Worm (Caenorhabditis elegans) whole organism, midembryonic: Measurements from ENCODE around the gene lurp-4.

Source experiments
- flt-1 ChIP-seq: fragments of 200-800 bp; sonication (Bioruptor generic); IDR thresholded peaks from 2 replicates; pipeline ENCODE4 v1.3.6; 2022; ENCODE audit warnings: missing genetic modification characterization, missing compliant biosample characterization
- klf-2 ChIP-seq: fragments of 200-800 bp; sonication (Bioruptor generic); conservative IDR thresholded peaks from 2 replicates; pipeline ENCODE4 v1.3.6; 2022; ENCODE audit warnings: missing genetic modification reagents, missing genetic modification characterization, missing compliant biosample characterization
- ref-1 ChIP-seq: fragments of 200-800 bp; sonication (Bioruptor generic); conservative IDR thresholded peaks from 2 replicates; pipeline ENCODE4 v1.3.6; 2022; ENCODE audit warnings: missing genetic modification reagents, missing genetic modification characterization, missing compliant biosample characterization
- tab-1 ChIP-seq: fragments of 200-800 bp; sonication (Bioruptor generic); IDR thresholded peaks from 2 replicates; pipeline ENCODE4 v1.3.6; 2022; ENCODE audit warnings: missing genetic modification characterization, missing compliant biosample characterization
- ztf-23 ChIP-seq: fragments of 200-800 bp; sonication (Bioruptor generic); IDR thresholded peaks from 2 replicates; pipeline ENCODE4 v1.3.6; 2022; ENCODE audit warnings: missing genetic modification reagents, missing genetic modification characterization, missing compliant biosample characterization
- ztf-29 ChIP-seq: fragments of 200-800 bp; sonication (Bioruptor generic); IDR thresholded peaks from 2 replicates; pipeline ENCODE4 v1.3.6; 2022; ENCODE audit warnings: missing genetic modification reagents, missing genetic modification characterization, missing compliant biosample characterization

DNA sequence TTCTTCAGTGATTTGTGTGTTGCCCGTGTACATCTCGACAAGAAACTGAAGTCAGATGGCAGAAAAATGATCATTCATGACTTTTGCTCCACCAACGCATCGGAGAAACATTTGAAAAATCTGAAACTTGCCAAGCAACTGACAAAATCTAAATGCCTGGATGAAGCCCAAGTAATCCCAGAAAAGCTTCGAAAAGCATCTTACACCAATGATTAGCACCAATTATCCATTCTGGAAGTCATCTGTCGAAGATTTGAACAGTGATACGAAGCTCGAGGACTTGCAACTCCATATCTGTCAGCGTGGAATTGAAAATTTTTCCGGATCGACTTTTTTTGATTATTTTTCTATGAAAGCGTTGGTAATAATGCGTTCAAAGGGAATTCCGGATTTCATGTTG is 29.0 kb upstream of the lurp-4 start:
- TF ChIP-seq tab-1 (GFP tag; lab: Robert Waterston, UW) (no peak), klf-2 (GFP tag; lab: Robert Waterston, UW) (no peak), flt-1 (GFP tag; lab: Robert Waterston, UW) (no peak), ztf-23 (no peak), ztf-29 (GFP tag; lab: Robert Waterston, UW) (no peak), ref-1 (GFP tag; lab: Robert Waterston, UW) (no peak)
